Worm (Caenorhabditis elegans): ENCODE measurements around the gene gap-2.
"Not testable (repeated sequence)": the region's sequence is repeated elsewhere in the genome, so short reads cannot be mapped to it uniquely, and the experiment has no call there.

DNA sequence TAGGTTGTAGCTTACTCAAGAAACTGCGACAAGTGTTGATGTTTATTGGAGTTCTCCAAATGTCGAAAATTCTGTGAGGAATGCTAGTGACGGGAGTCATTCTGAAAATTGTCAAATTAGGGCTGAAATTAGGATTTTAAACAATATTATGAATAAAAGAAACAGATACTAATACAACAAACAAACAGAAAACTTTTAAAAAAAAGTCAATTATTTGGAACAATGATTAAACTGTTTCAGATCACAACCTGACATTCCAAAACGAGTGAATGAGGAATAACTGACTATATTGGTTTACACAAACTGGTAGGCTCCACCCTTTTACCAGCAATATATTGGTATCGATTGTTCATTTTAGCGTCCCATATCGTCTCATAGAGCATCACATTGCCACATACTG is 11.4 kb upstream of the gap-2 start, which contains the start of gene ZK899.5:
- TF ChIP-seq ces-1 (GFP tag; optimal IDR thresholded peaks at IDR 0.05); mdl-1 (tag; optimal IDR thresholded peaks at IDR 0.05); ztf-11 (tag; optimal IDR thresholded peaks at IDR 0.05); pqm-1 (tag; optimal IDR thresholded peaks at IDR 0.05): not testable (repeated sequence)
